Worm (Caenorhabditis elegans) whole organism, L3 larva: ENCODE results near the gene R10E9.4.
A peak's percentile ranks its signal among the peaks of the same experiment; 100 is the strongest.

Source experiments
- ZK546.5 ChIP-seq: sonication (generic microtip); optimal IDR thresholded peaks from 2 replicates; lab custom pipeline; 2017; ENCODE audit warnings: missing biosample characterization, missing genetic modification characterization
- aly-2 ChIP-seq: fragments of 150-350 bp; optimal IDR thresholded peaks from 2 replicates; lab custom pipeline; 2014; ENCODE audit warnings: missing biosample characterization, missing genetic modification characterization
- ama-1 ChIP-seq: fragments of 150-350 bp; optimal IDR thresholded peaks from 2 replicates; lab custom pipeline; 2018
- ceh-16 ChIP-seq: sonication (generic microtip); optimal IDR thresholded peaks from 2 replicates; lab custom pipeline; 2017; ENCODE audit warnings: missing biosample characterization, missing genetic modification characterization
- ceh-28 ChIP-seq: fragments of 150-350 bp; optimal IDR thresholded peaks from 2 replicates; lab custom pipeline; 2014; ENCODE audit warnings: missing biosample characterization, missing genetic modification reagents, missing genetic modification characterization
- ceh-9 ChIP-seq: sonication (generic microtip); optimal IDR thresholded peaks from 2 replicates; lab custom pipeline; 2018; ENCODE audit warnings: missing biosample characterization, missing genetic modification characterization
- daf-12 ChIP-seq: fragments of 150-350 bp; optimal IDR thresholded peaks from 2 replicates; lab custom pipeline; 2014; ENCODE audit warnings: missing biosample characterization, missing genetic modification reagents, missing genetic modification characterization
- egl-27 ChIP-seq: sonication (generic microtip); optimal IDR thresholded peaks from 4 replicates; lab custom pipeline; 2017; ENCODE audit warnings: missing biosample characterization, missing genetic modification reagents, missing genetic modification characterization
- egl-5 ChIP-seq: fragments of 150-350 bp; optimal IDR thresholded peaks from 2 replicates; lab custom pipeline; 2017; ENCODE audit warnings: missing biosample characterization, missing genetic modification reagents, missing genetic modification characterization, inconsistent platforms
- elt-1 ChIP-seq: fragments of 150-350 bp; optimal IDR thresholded peaks from 2 replicates; lab custom pipeline; 2014; ENCODE audit warnings: missing biosample characterization, missing genetic modification characterization
- elt-3 ChIP-seq, 3 experiments: fragments of 150-350 bp in 1 of 3; sonication (generic microtip) in 2 of 3; optimal IDR thresholded peaks; 2 replicates in 2 of 3; 4 replicates in 1 of 3; lab custom pipeline; 2014 to 2017; ENCODE audit warnings: missing biosample characterization in 3 of 3, missing genetic modification characterization in 3 of 3
- eor-1 ChIP-seq, 2 experiments: fragments of 150-350 bp; optimal IDR thresholded peaks; 2 replicates each; lab custom pipeline; 2014 to 2018; ENCODE audit warnings: missing biosample characterization in 2 of 2, missing genetic modification characterization in 2 of 2
- fkh-10 ChIP-seq: sonication (generic microtip); optimal IDR thresholded peaks from 2 replicates; lab custom pipeline; 2017; ENCODE audit warnings: missing biosample characterization, missing genetic modification reagents, missing genetic modification characterization
- hmg-11 ChIP-seq: sonication (generic microtip); optimal IDR thresholded peaks from 2 replicates; lab custom pipeline; 2016; ENCODE audit warnings: missing genetic modification characterization, missing compliant biosample characterization
- jun-1 ChIP-seq: fragments of 150-350 bp; optimal IDR thresholded peaks from 2 replicates; lab custom pipeline; 2014; ENCODE audit warnings: missing biosample characterization, missing genetic modification reagents, missing genetic modification characterization
- lin-15B ChIP-seq: fragments of 150-350 bp; optimal IDR thresholded peaks from 2 replicates; lab custom pipeline; 2014; ENCODE audit warnings: missing biosample characterization, missing genetic modification characterization
- lin-39 ChIP-seq: fragments of 150-350 bp; optimal IDR thresholded peaks from 2 replicates; lab custom pipeline; 2018; ENCODE audit warnings: missing biosample characterization, missing genetic modification reagents, missing genetic modification characterization
- lsy-12 ChIP-seq: sonication (generic microtip); optimal IDR thresholded peaks from 2 replicates; lab custom pipeline; 2016; ENCODE audit warnings: mild to moderate bottlenecking, missing genetic modification characterization, missing compliant biosample characterization
- mdl-1 ChIP-seq: fragments of 150-350 bp; optimal IDR thresholded peaks from 2 replicates; lab custom pipeline; 2014; ENCODE audit warnings: missing biosample characterization, missing genetic modification characterization
- nfya-1 ChIP-seq: sonication (generic microtip); optimal IDR thresholded peaks from 2 replicates; lab custom pipeline; 2017; ENCODE audit warnings: missing genetic modification characterization, mild to moderate bottlenecking, missing compliant biosample characterization, antibody characterized with exemption, moderate library complexity; ENCODE audit not compliant: insufficient read depth
- nhr-11 ChIP-seq: fragments of 150-350 bp; optimal IDR thresholded peaks from 2 replicates; lab custom pipeline; 2014; ENCODE audit warnings: missing biosample characterization, missing genetic modification characterization
- nhr-12 ChIP-seq: fragments of 150-350 bp; optimal IDR thresholded peaks from 2 replicates; lab custom pipeline; 2014; ENCODE audit warnings: missing biosample characterization, missing genetic modification characterization
- nhr-23 ChIP-seq: fragments of 150-350 bp; optimal IDR thresholded peaks from 2 replicates; lab custom pipeline; 2014; ENCODE audit warnings: missing biosample characterization, missing genetic modification reagents, missing genetic modification characterization
- nhr-237 ChIP-seq: fragments of 150-350 bp; optimal IDR thresholded peaks from 2 replicates; lab custom pipeline; 2014; ENCODE audit warnings: missing biosample characterization, missing genetic modification characterization
- nhr-25 ChIP-seq: sonication (generic microtip); optimal IDR thresholded peaks from 2 replicates; lab custom pipeline; 2017; ENCODE audit warnings: missing biosample characterization, missing genetic modification characterization
- nhr-28 ChIP-seq: fragments of 150-350 bp; optimal IDR thresholded peaks from 2 replicates; lab custom pipeline; 2014; ENCODE audit warnings: missing biosample characterization, missing genetic modification characterization
- nhr-43 ChIP-seq: sonication (generic microtip); optimal IDR thresholded peaks from 2 replicates; lab custom pipeline; 2016; ENCODE audit warnings: mild to moderate bottlenecking, missing genetic modification characterization, missing compliant biosample characterization; ENCODE audit not compliant: poor library complexity, severe bottlenecking
- nhr-76 ChIP-seq: fragments of 150-350 bp; sonication (generic microtip); optimal IDR thresholded peaks from 5 replicates; lab custom pipeline; 2014; ENCODE audit warnings: missing biosample characterization, missing genetic modification characterization
- nhr-77 ChIP-seq: fragments of 150-350 bp; optimal IDR thresholded peaks from 2 replicates; lab custom pipeline; 2014; ENCODE audit warnings: missing biosample characterization, missing genetic modification characterization
- pha-4 ChIP-seq: fragments of 150-350 bp; optimal IDR thresholded peaks from 2 replicates; lab custom pipeline; 2014; ENCODE audit warnings: missing biosample characterization, missing genetic modification reagents, missing genetic modification characterization
- pqm-1 ChIP-seq: fragments of 150-350 bp; optimal IDR thresholded peaks from 2 replicates; lab custom pipeline; 2017; ENCODE audit warnings: missing biosample characterization, missing genetic modification characterization, inconsistent platforms
- sea-2 ChIP-seq: fragments of 150-350 bp; sonication (generic microtip); optimal IDR thresholded peaks from 4 replicates; lab custom pipeline; 2014; ENCODE audit warnings: missing biosample characterization, missing genetic modification reagents, missing genetic modification characterization
- skn-1 ChIP-seq: fragments of 150-350 bp; optimal IDR thresholded peaks from 2 replicates; lab custom pipeline; 2014; ENCODE audit warnings: missing biosample characterization, missing genetic modification characterization
- snpc-4 ChIP-seq: fragments of 150-350 bp; optimal IDR thresholded peaks from 2 replicates; lab custom pipeline; 2014; ENCODE audit warnings: missing biosample characterization, missing genetic modification characterization
- unc-39 ChIP-seq: sonication (generic microtip); optimal IDR thresholded peaks from 4 replicates; lab custom pipeline; 2017; ENCODE audit warnings: missing biosample characterization, missing genetic modification characterization
- unc-62 ChIP-seq: fragments of 150-350 bp; sonication (generic microtip); optimal IDR thresholded peaks from 4 replicates; lab custom pipeline; 2014; ENCODE audit warnings: missing biosample characterization, missing genetic modification reagents, missing genetic modification characterization
- zag-1 ChIP-seq: fragments of 150-350 bp; optimal IDR thresholded peaks from 2 replicates; lab custom pipeline; 2014; ENCODE audit warnings: missing biosample characterization, missing genetic modification characterization
- ztf-11 ChIP-seq: fragments of 150-350 bp; optimal IDR thresholded peaks from 2 replicates; lab custom pipeline; 2014; ENCODE audit warnings: missing biosample characterization, missing genetic modification characterization
- ztf-4 ChIP-seq: fragments of 150-350 bp; optimal IDR thresholded peaks from 2 replicates; lab custom pipeline; 2014; ENCODE audit warnings: missing biosample characterization, missing genetic modification characterization

R10E9.4 gene

ce11 chrIII:3992089-3992488 lies 19.5 kb upstream of the R10E9.4 start, which contains the start of gene glb-11:
TSS of gene glb-11 (minus strand) at chrIII:3992189.
- TF ChIP-seq pha-4 (no peak), lin-15B (tag; lab: Kevin White, UChicago) (no peak), fkh-10 (no peak), nhr-12 (no peak), zag-1 (tag; lab: Kevin White, UChicago) (no peak), unc-62 (no peak), nhr-25 (tag; lab: Kevin White, UChicago) (no peak), nhr-43 (no peak), nhr-237 (tag; lab: Kevin White, UChicago) (no peak), elt-1 (tag; lab: Kevin White, UChicago) (no peak), daf-12 (tag; lab: Kevin White, UChicago) (no peak), ceh-9 (tag; lab: Kevin White, UChicago) (no peak), skn-1 (no peak), nhr-77 (tag; lab: Kevin White, UChicago) (no peak), nhr-28 (tag; lab: Kevin White, UChicago) (no peak), jun-1 (tag; lab: Kevin White, UChicago) (no peak)
- TF ChIP-seq, all 47 proteins: peak for 0

- TF ChIP-seq nfya-1 (peak; percentile 33), ztf-4 (tag; lab: Kevin White, UChicago) (no peak)
Measured at ce11 chrIII:3991362-3991761, 18.8 kb upstream of the R10E9.4 start.

ce11 chrIII:3987759-3988158 lies 15.2 kb upstream of the R10E9.4 start, which contains the start of gene C36E8.6:
TSS of gene C36E8.6 (plus strand) at chrIII:3988059.
- no peak for TF ChIP-seq ztf-11
- TF ChIP-seq lsy-12 (tag; lab: Kevin White, UChicago), result no peak
- TF ChIP-seq egl-5 (tag; lab: Kevin White, UChicago), result no peak
- TF ChIP-seq nhr-28 (tag; lab: Kevin White, UChicago), result no peak
- TF ChIP-seq ZK546.5 (tag; lab: Kevin White, UChicago), result no peak

DNA sequence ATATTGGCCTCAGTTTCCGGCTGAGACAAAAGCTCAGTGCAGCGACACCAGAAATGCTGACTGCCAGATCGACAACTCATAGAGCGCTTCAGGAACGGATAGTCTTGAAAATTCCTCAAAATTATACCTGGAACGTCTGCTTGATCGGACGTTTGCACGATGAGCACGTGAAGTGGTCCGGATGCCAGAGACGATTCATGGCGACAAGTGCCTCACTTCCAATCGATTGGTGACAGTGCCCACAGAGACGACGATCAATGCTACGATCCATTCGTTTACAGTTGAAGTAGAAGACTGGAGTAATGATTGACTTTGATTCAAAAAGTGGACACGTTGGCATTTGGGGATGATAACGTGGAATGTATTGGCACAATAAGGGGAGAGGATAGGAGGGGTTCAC lies 13.8 kb upstream of the R10E9.4 start, which contains the start of gene Y1A5A.1:
Y1A5A.1 (minus strand) TSS at position 294 of the 400 bp plus-strand sequence.
- TF ChIP-seq nhr-77 (tag; lab: Kevin White, UChicago) (no peak), ZK546.5 (tag; lab: Kevin White, UChicago) (no peak), nhr-11 (tag; lab: Kevin White, UChicago) (no peak)

DNA sequence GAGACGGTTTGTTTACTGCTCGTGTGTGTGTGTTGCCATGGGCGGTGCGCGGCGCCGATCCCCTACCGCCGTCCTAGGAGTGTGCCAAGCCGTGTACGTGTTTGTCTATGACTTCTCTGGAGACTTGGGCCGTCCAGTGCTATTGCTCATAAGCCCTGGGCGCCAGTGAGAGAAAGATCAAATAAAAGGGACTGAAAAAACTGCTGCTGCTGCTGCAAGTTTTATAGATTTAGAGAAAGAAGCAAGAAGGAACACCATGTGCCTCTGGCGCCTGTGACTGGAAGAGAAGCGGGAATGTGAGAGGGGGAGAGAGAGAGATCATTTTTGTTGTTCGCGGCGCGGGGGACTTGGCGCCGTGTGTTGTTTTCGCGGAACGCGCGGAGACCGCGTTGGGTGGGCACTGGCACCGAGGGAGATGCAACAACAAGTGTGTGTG lies 11.5 kb upstream of the R10E9.4 start:
- TF ChIP-seq lin-39 (tag; lab: Kevin White, UChicago), result peak; percentile 1
- peak; percentile 10 for TF ChIP-seq lsy-12 (tag; lab: Kevin White, UChicago)
- peak; percentile 88 for TF ChIP-seq pha-4
- TF ChIP-seq snpc-4 (tag; lab: Kevin White, UChicago), result peak; percentile 14
- no peak for TF ChIP-seq ama-1 (lab: Kevin White, UChicago)
- TF ChIP-seq egl-5 (tag; lab: Kevin White, UChicago), result peak; percentile 60
- peak; percentile 36 for TF ChIP-seq hmg-11 (tag; lab: Kevin White, UChicago)
- TF ChIP-seq nhr-76, result no peak
- peak; percentile 24 for TF ChIP-seq nfya-1

ce11 chrIII:3979980-3980631 lies 7.5 kb upstream of the R10E9.4 start:
- TF ChIP-seq unc-39 (tag; lab: Kevin White, UChicago) (no peak), elt-3 (tag; optimal IDR thresholded peaks at IDR 0.05; lab: Kevin White, UChicago) (no peak), lin-15B (tag; lab: Kevin White, UChicago) (peak; percentile 27), nhr-23 (peak; percentile 29), nhr-237 (tag; lab: Kevin White, UChicago) (no peak), unc-62 (peak; percentile 41), elt-1 (tag; lab: Kevin White, UChicago) (no peak), aly-2 (tag; lab: Kevin White, UChicago) (no peak), nhr-77 (tag; lab: Kevin White, UChicago) (no peak), lsy-12 (tag; lab: Kevin White, UChicago) (peak; percentile 38), nhr-12 (no peak), ceh-16 (tag; lab: Kevin White, UChicago) (no peak), ceh-28 (tag; lab: Kevin White, UChicago) (peak; percentile 17), pha-4 (peak; percentile 79), egl-27 (tag; lab: Kevin White, UChicago) (no peak), jun-1 (tag; lab: Kevin White, UChicago) (no peak), ZK546.5 (tag; lab: Kevin White, UChicago) (no peak), snpc-4 (tag; lab: Kevin White, UChicago) (peak; percentile 72), nhr-28 (tag; lab: Kevin White, UChicago) (no peak), fkh-10 (no peak), pqm-1 (tag; lab: Kevin White, UChicago) (peak; percentile 26), zag-1 (tag; lab: Kevin White, UChicago) (no peak), eor-1 (tag; optimal IDR thresholded peaks at IDR 0.05; lab: Kevin White, UChicago) (no peak), nhr-76 (no peak), sea-2 (GFP tag; lab: Kevin White, UChicago) (no peak), mdl-1 (tag; lab: Kevin White, UChicago) (peak; percentile 48), lin-39 (tag; lab: Kevin White, UChicago) (peak; percentile 60), ceh-9 (tag; lab: Kevin White, UChicago) (no peak), ama-1 (lab: Kevin White, UChicago) (no peak)
